Fruit fly (Drosophila melanogaster) whole organism, wandering third instar larva: ENCODE measurements around the gene Hrb27C.
A peak's percentile ranks its signal among the peaks of the same experiment; 100 is the strongest.

Experiments
- Abd-B ChIP-seq: fragments of >200 bp; optimal IDR thresholded peaks from 2 replicates; lab custom pipeline; 2017; ENCODE audit warnings: missing biosample characterization, missing genetic modification characterization
- CG32264 ChIP-seq: fragments of 200-800 bp; sonication (Bioruptor generic); optimal IDR thresholded peaks from 2 replicates; lab custom pipeline; 2016; ENCODE audit warnings: missing biosample characterization, missing genetic modification characterization
- CG9705 ChIP-seq: fragments of 200-800 bp; sonication (Bioruptor generic); optimal IDR thresholded peaks from 2 replicates; lab custom pipeline; 2018; ENCODE audit warnings: missing biosample characterization, mild to moderate bottlenecking, missing genetic modification characterization
- CrebA ChIP-seq: fragments of 200-800 bp; sonication (Bioruptor generic); optimal IDR thresholded peaks from 2 replicates; lab custom pipeline; 2016; ENCODE audit warnings: missing biosample characterization, mild to moderate bottlenecking, missing genetic modification characterization, borderline replicate concordance
- Dfd ChIP-seq: fragments of >200 bp; optimal IDR thresholded peaks from 2 replicates; lab custom pipeline; 2017; ENCODE audit warnings: missing biosample characterization, missing genetic modification characterization
- Dif ChIP-seq: fragments of 200-275, 200-300 bp; sonication (Bioruptor generic); optimal IDR thresholded peaks from 2 replicates; lab custom pipeline; 2018; ENCODE audit warnings: missing biosample characterization, missing genetic modification characterization; ENCODE audit not compliant: partially characterized antibody
- GATAd ChIP-seq: sonication (Bioruptor generic); optimal IDR thresholded peaks from 2 replicates; lab custom pipeline; 2016; ENCODE audit warnings: missing biosample characterization, missing genetic modification characterization
- HLH106 ChIP-seq: fragments of 200-800 bp; optimal IDR thresholded peaks from 3 replicates; lab custom pipeline; 2019; ENCODE audit warnings: missing biosample characterization, mild to moderate bottlenecking, missing genetic modification characterization, moderate library complexity
- Hnf4 ChIP-seq: fragments of 200-800 bp; sonication (Bioruptor generic); optimal IDR thresholded peaks from 2 replicates; lab custom pipeline; 2016; ENCODE audit warnings: missing biosample characterization, mild to moderate bottlenecking, missing genetic modification characterization
- Hr78 ChIP-seq: fragments of >200 bp; optimal IDR thresholded peaks from 2 replicates; lab custom pipeline; 2017; ENCODE audit warnings: missing biosample characterization, missing genetic modification characterization
- Hr83 ChIP-seq: fragments of 200-300 bp; sonication (Bioruptor generic); optimal IDR thresholded peaks from 2 replicates; lab custom pipeline; 2016; ENCODE audit warnings: missing biosample characterization, mild to moderate bottlenecking, missing genetic modification characterization, moderate library complexity; ENCODE audit not compliant: poor library complexity, severe bottlenecking
- Jra ChIP-seq: sonication (Bioruptor generic); optimal IDR thresholded peaks from 2 replicates; lab custom pipeline; 2016; ENCODE audit warnings: missing biosample characterization, missing genetic modification characterization
- Mio ChIP-seq: sonication (Bioruptor generic); optimal IDR thresholded peaks from 2 replicates; lab custom pipeline; 2016; ENCODE audit warnings: missing biosample characterization, missing genetic modification characterization
- Myc ChIP-seq: fragments of >200 bp; optimal IDR thresholded peaks from 2 replicates; lab custom pipeline; 2017
- N ChIP-seq: fragments of >200 bp; optimal IDR thresholded peaks from 2 replicates; lab custom pipeline; 2018; ENCODE audit warnings: missing biosample characterization, missing external identifiers, missing genetic modification characterization
- OdsH ChIP-seq: fragments of 200-800 bp; sonication (Bioruptor generic); optimal IDR thresholded peaks from 2 replicates; lab custom pipeline; 2016; ENCODE audit warnings: missing biosample characterization, mild to moderate bottlenecking, missing genetic modification characterization
- Rel ChIP-seq, 2 experiments: fragments of 200-800 bp; sonication (Bioruptor generic) in 1 of 2; optimal IDR thresholded peaks; 2 replicates in 1 of 2; 3 replicates in 1 of 2; lab custom pipeline; 2016 to 2019; ENCODE audit warnings: mild to moderate bottlenecking in 2 of 2, missing biosample characterization in 2 of 2, missing genetic modification characterization in 2 of 2, moderate library complexity in 1 of 2
- Sp1 ChIP-seq: fragments of 200-800 bp; sonication (Bioruptor generic); optimal IDR thresholded peaks from 3 replicates; lab custom pipeline; 2019; ENCODE audit warnings: missing biosample characterization, mild to moderate bottlenecking, missing genetic modification characterization, moderate library complexity
- Vsx2 ChIP-seq: fragments of 200-300, 225-300 bp; sonication (Bioruptor generic); optimal IDR thresholded peaks from 2 replicates; lab custom pipeline; 2018; ENCODE audit warnings: missing biosample characterization, missing genetic modification characterization; ENCODE audit not compliant: partially characterized antibody
- br ChIP-seq: fragments of 200-800 bp; sonication (Bioruptor generic); optimal IDR thresholded peaks from 2 replicates; lab custom pipeline; 2016; ENCODE audit warnings: missing biosample characterization, missing genetic modification characterization
- brk ChIP-seq: fragments of 200-800 bp; sonication (Bioruptor generic); optimal IDR thresholded peaks from 2 replicates; lab custom pipeline; 2016; ENCODE audit warnings: missing biosample characterization, mild to moderate bottlenecking, missing genetic modification characterization
- dl ChIP-seq, 2 experiments: fragments of 175-275, 200-275 bp in 1 of 2; fragments of 200-275 bp in 1 of 2; sonication (Bioruptor generic); optimal IDR thresholded peaks; lab custom pipeline; 2018; ENCODE audit warnings: mild to moderate bottlenecking in 2 of 2, missing biosample characterization in 2 of 2, missing genetic modification characterization in 2 of 2, moderate library complexity in 2 of 2; ENCODE audit not compliant: partially characterized antibody in 2 of 2, insufficient read depth in 1 of 2
- dmrt93B ChIP-seq: fragments of 200-800 bp; sonication (Bioruptor generic); optimal IDR thresholded peaks from 2 replicates; lab custom pipeline; 2018; ENCODE audit warnings: missing biosample characterization, mild to moderate bottlenecking, missing genetic modification characterization
- dsf ChIP-seq: sonication (Bioruptor generic); optimal IDR thresholded peaks from 2 replicates; lab custom pipeline; 2016; ENCODE audit warnings: missing biosample characterization, missing genetic modification characterization, borderline replicate concordance
- ey ChIP-seq: fragments of 200-800 bp; sonication (Bioruptor generic); optimal IDR thresholded peaks from 2 replicates; lab custom pipeline; 2016; ENCODE audit warnings: missing biosample characterization, missing genetic modification characterization
- foxo ChIP-seq, 2 experiments: fragments of 200-800 bp; sonication (Bioruptor generic); optimal IDR thresholded peaks; 2 replicates in 1 of 2; 3 replicates in 1 of 2; lab custom pipeline; 2016 to 2017; ENCODE audit warnings: missing biosample characterization in 2 of 2, missing genetic modification characterization in 2 of 2
- fru ChIP-seq: fragments of 200-800 bp; sonication (Bioruptor generic); optimal IDR thresholded peaks from 3 replicates; lab custom pipeline; 2016; ENCODE audit warnings: missing biosample characterization, mild to moderate bottlenecking, missing genetic modification characterization
- h ChIP-seq: fragments of 200-800 bp; sonication (Bioruptor generic); optimal IDR thresholded peaks from 3 replicates; lab custom pipeline; 2016; ENCODE audit warnings: missing biosample characterization, mild to moderate bottlenecking, missing genetic modification characterization
- jim ChIP-seq: fragments of 175-275, 200-325 bp; sonication (Bioruptor generic); optimal IDR thresholded peaks from 2 replicates; lab custom pipeline; 2016; ENCODE audit warnings: missing biosample characterization, mild to moderate bottlenecking, missing genetic modification characterization
- lola ChIP-seq: fragments of >200 bp; optimal IDR thresholded peaks from 2 replicates; lab custom pipeline; 2017; ENCODE audit warnings: missing biosample characterization, missing genetic modification characterization
- pan ChIP-seq: fragments of >200 bp; optimal IDR thresholded peaks from 2 replicates; lab custom pipeline; 2017
- psq ChIP-seq: fragments of 200-800 bp; sonication (Bioruptor generic); optimal IDR thresholded peaks from 3 replicates; lab custom pipeline; 2017; ENCODE audit warnings: missing biosample characterization, mild to moderate bottlenecking, missing genetic modification characterization, moderate library complexity
- rgr ChIP-seq: fragments of 200-800 bp; sonication (Bioruptor generic); optimal IDR thresholded peaks from 3 replicates; lab custom pipeline; 2016; ENCODE audit warnings: missing biosample characterization, mild to moderate bottlenecking, missing genetic modification characterization
- sage ChIP-seq: fragments of 200-800 bp; sonication (Bioruptor generic); optimal IDR thresholded peaks from 2 replicates; lab custom pipeline; 2016; ENCODE audit warnings: missing biosample characterization, mild to moderate bottlenecking, missing genetic modification characterization
- sv ChIP-seq: fragments of 200-800 bp; sonication (Bioruptor generic); optimal IDR thresholded peaks from 3 replicates; lab custom pipeline; 2016; ENCODE audit warnings: missing biosample characterization, missing genetic modification characterization
- tai ChIP-seq: sonication (Bioruptor generic); optimal IDR thresholded peaks from 2 replicates; lab custom pipeline; 2016; ENCODE audit warnings: missing biosample characterization, missing genetic modification characterization
- usp ChIP-seq: fragments of >200 bp; optimal IDR thresholded peaks from 2 replicates; lab custom pipeline; 2017; ENCODE audit warnings: missing biosample characterization, missing genetic modification characterization
- woc ChIP-seq: sonication (Bioruptor generic); optimal IDR thresholded peaks from 2 replicates; lab custom pipeline; 2016; ENCODE audit warnings: missing biosample characterization, mild to moderate bottlenecking, missing genetic modification characterization

The Hrb27C gene

DNA sequence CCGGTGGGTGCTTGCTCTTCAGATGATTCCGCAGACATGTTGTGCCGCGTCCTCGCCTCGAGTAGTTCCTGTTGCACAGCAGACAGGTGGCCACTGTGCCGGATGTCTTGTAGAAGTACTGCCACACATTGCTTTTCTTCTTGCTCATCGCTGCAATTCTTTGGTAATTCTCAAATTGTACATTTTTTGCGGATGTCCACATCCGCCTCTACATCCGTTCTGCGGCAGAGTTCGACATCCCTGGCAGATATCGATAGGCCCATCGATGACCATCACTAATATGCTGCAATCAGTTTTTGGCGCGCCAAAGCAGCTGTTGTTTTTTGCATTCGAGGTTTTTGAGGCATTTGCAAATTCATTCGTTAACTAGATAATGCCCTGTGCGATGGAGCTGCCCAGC lies 36.2 kb downstream of the Hrb27C start, which contains the start of the genes CG13775 and CG3430:
Gene CG13775, minus strand, starts transcription at position 226 of the 400 bp plus-strand sequence.
Gene CG3430, plus strand, starts transcription at position 284 of the 400 bp plus-strand sequence.
- TF ChIP-seq HLH106 (tag; lab: Kevin White, UChicago) (peak; percentile 39), CG32264 (GFP tag; lab: Kevin White, UChicago) (no peak), jim (no peak), fru (GFP tag; lab: Kevin White, UChicago) (no peak), Myc (peak; percentile 33), CG9705 (no peak), br (GFP tag; lab: Kevin White, UChicago) (no peak), OdsH (peak; percentile 5), Sp1 (GFP tag; lab: Kevin White, UChicago) (no peak), rgr (GFP tag; lab: Kevin White, UChicago) (no peak), GATAd (GFP tag; lab: Kevin White, UChicago) (no peak), brk (GFP tag; lab: Kevin White, UChicago) (no peak), psq (GFP tag; lab: Kevin White, UChicago) (peak; percentile 0), N (no peak), sage (GFP tag; lab: Kevin White, UChicago) (no peak), Dfd (GFP tag; lab: Kevin White, UChicago) (no peak), Rel (GFP tag; optimal IDR thresholded peaks at IDR 0.05; lab: Kevin White, UChicago) (no peak), Rel (tag; optimal IDR thresholded peaks at IDR 0.05; lab: Kevin White, UChicago) (no peak), usp (no peak)

dm6 chr2L:6960165-6960564 lies 39.7 kb downstream of the Hrb27C start, which contains the start of the genes Atac1 and Hmgcl:
Gene Atac1 (minus strand): TSS chr2L:6960328.
Gene Hmgcl (plus strand): TSS chr2L:6960377.
- TF ChIP-seq jim (no peak), Vsx2 (GFP tag; lab: Kevin White, UChicago) (no peak), GATAd (GFP tag; lab: Kevin White, UChicago) (no peak), Myc (no peak), OdsH (no peak), Mio (GFP tag; lab: Kevin White, UChicago) (no peak), Hr83 (GFP tag; lab: Kevin White, UChicago) (no peak), br (GFP tag; lab: Kevin White, UChicago) (no peak), usp (no peak), sage (GFP tag; lab: Kevin White, UChicago) (no peak), psq (GFP tag; lab: Kevin White, UChicago) (no peak), brk (GFP tag; lab: Kevin White, UChicago) (no peak), Jra (GFP tag; lab: Kevin White, UChicago) (no peak), CrebA (GFP tag; lab: Kevin White, UChicago) (no peak), foxo (GFP tag; optimal IDR thresholded peaks at IDR 0.05; lab: Kevin White, UChicago) (no peak), dsf (GFP tag; lab: Kevin White, UChicago) (no peak)

DNA sequence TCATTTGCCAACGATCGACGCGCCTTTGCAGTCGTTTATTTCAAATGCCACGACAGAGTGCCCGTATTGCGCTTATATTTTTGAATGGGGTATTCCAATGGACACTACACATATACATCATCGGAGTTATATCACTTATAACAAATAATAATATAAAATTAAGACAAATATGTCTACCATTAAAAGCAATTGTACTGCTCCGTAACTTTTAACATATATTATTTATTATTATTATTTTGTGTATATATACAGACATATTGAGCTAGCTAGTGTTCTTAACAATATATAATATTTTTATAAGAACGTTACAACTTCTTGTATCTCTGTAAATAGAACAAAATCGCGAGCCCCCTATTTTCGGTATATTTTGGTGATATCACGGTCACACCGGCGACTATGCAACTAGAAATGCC lies 43.5 kb downstream of the Hrb27C start, which contains the start of the genes sip2 and Coprox:
Gene sip2, minus strand, starts transcription at position 53 of the 413 bp plus-strand sequence.
Gene Coprox, plus strand, starts transcription at position 400 of the 413 bp plus-strand sequence.
- TF ChIP-seq CG32264 (GFP tag; lab: Kevin White, UChicago) (no peak), woc (GFP tag; lab: Kevin White, UChicago) (no peak), usp (no peak), foxo (GFP tag; optimal IDR thresholded peaks at IDR 0.05; lab: Kevin White, UChicago) (peak in 1 of 2 experiments; percentile 46), sv (GFP tag; lab: Kevin White, UChicago) (no peak), h (GFP tag; lab: Kevin White, UChicago) (no peak), dsf (GFP tag; lab: Kevin White, UChicago) (no peak), HLH106 (tag; lab: Kevin White, UChicago) (peak; percentile 77), N (no peak), Dif (GFP tag; lab: Kevin White, UChicago) (no peak), Dfd (GFP tag; lab: Kevin White, UChicago) (no peak), jim (no peak), Hr83 (GFP tag; lab: Kevin White, UChicago) (no peak), Sp1 (GFP tag; lab: Kevin White, UChicago) (peak; percentile 75), Vsx2 (GFP tag; lab: Kevin White, UChicago) (no peak), rgr (GFP tag; lab: Kevin White, UChicago) (peak; percentile 57), Myc (peak; percentile 26), sage (GFP tag; lab: Kevin White, UChicago) (no peak), CrebA (GFP tag; lab: Kevin White, UChicago) (no peak), dl (GFP tag; optimal IDR thresholded peaks at IDR 0.05; lab: Kevin White, UChicago; ENCODE audit: insufficient read depth in 1 of 2, partially characterized antibody in 2 of 2) (no peak), fru (GFP tag; lab: Kevin White, UChicago) (no peak), Rel (GFP tag; optimal IDR thresholded peaks at IDR 0.05; lab: Kevin White, UChicago) (no peak), Rel (tag; optimal IDR thresholded peaks at IDR 0.05; lab: Kevin White, UChicago) (peak; percentile 47), lola (GFP tag; lab: Kevin White, UChicago) (no peak), Abd-B (GFP tag; lab: Kevin White, UChicago) (no peak), CG9705 (peak; percentile 40), OdsH (peak; percentile 66), Jra (GFP tag; lab: Kevin White, UChicago) (no peak), Hnf4 (GFP tag; lab: Kevin White, UChicago) (no peak), psq (GFP tag; lab: Kevin White, UChicago) (peak; percentile 47), tai (GFP tag; lab: Kevin White, UChicago) (no peak), brk (GFP tag; lab: Kevin White, UChicago) (no peak), br (GFP tag; lab: Kevin White, UChicago) (no peak), Hr78 (GFP tag; lab: Kevin White, UChicago) (no peak), ey (GFP tag; lab: Kevin White, UChicago) (no peak), dmrt93B (GFP tag; lab: Kevin White, UChicago) (no peak), pan (lab: Kevin White, UChicago) (no peak)
